Worm (Caenorhabditis elegans) whole organism, early embryonic: ENCODE data around the gene C28D4.8.

Source experiments
- ama-1 ChIP-seq: fragments of 150-350 bp; optimal IDR thresholded peaks from 2 replicates; lab custom pipeline; 2014
- tbx-11 ChIP-seq: fragments of 200-800 bp; sonication (Bioruptor generic); IDR thresholded peaks from 2 replicates; pipeline ENCODE4 v1.3.6; 2022; ENCODE audit warnings: missing genetic modification characterization, missing compliant biosample characterization
- tbx-37 ChIP-seq: fragments of 200-800 bp; sonication (Bioruptor generic); conservative IDR thresholded peaks from 2 replicates; pipeline ENCODE4 v1.3.6; 2022; ENCODE audit warnings: missing genetic modification reagents, missing genetic modification characterization, missing compliant biosample characterization

- TF ChIP-seq ama-1 (lab: Kevin White, UChicago), result no peak
- TF ChIP-seq tbx-37, result no peak
- TF ChIP-seq tbx-11 (GFP tag; lab: Robert Waterston, UW), result no peak
Observed at ce11 chrIV:9723185-9723584, 25.1 kb downstream of the C28D4.8 start.
